Fruit fly (Drosophila melanogaster): ENCODE data around the gene Prosalpha2.

Gene Prosalpha2

dm6 chr3R:12422379-12422975 lies 8.6 kb upstream of the Prosalpha2 start, which contains the start of the genes Scgbeta and CG17202 (continued):
- TF ChIP-seq Hr39 (optimal IDR thresholded peaks at IDR 0.05) (no peak), so (GFP tag; IDR thresholded peaks at IDR 0.05) (0 out of 3 replicates have a peak, but pooled peaks have one; percentile 35), Xrp1 (GFP tag; IDR thresholded peaks at IDR 0.05) (no peak), YL-1 (GFP tag; optimal IDR thresholded peaks at IDR 0.05) (peak; percentile 59), nau (GFP tag; optimal IDR thresholded peaks at IDR 0.05) (no peak), zen2 (GFP tag; IDR thresholded peaks at IDR 0.05; ENCODE audit: partially characterized antibody) (no peak), Abd-B (GFP tag; optimal IDR thresholded peaks at IDR 0.05) (no peak), CG7745 (tag; optimal IDR thresholded peaks at IDR 0.05) (no peak), Max (GFP tag; optimal IDR thresholded peaks at IDR 0.05) (peak; percentile 23), Opbp (GFP tag; IDR thresholded peaks at IDR 0.05; ENCODE audit: partially characterized antibody) (0 out of 3 replicates have a peak, but pooled peaks have one; percentile 22), CG8944 (GFP tag; optimal IDR thresholded peaks at IDR 0.05) (peak; percentile 25), peb (GFP tag; IDR thresholded peaks at IDR 0.05) (no peak), CG10147 (GFP tag; optimal IDR thresholded peaks at IDR 0.05) (no peak), CG11504 (tag; optimal IDR thresholded peaks at IDR 0.05) (no peak), CG12104 (GFP tag; optimal IDR thresholded peaks at IDR 0.05) (no peak), CG9437 (GFP tag; optimal IDR thresholded peaks at IDR 0.05) (no peak), hkb (optimal IDR thresholded peaks at IDR 0.05) (no peak), hkb (GFP tag; IDR thresholded peaks at IDR 0.05) (no peak), CG11696 (GFP tag; IDR thresholded peaks at IDR 0.05) (no peak), CG6689 (GFP tag; IDR thresholded peaks at IDR 0.05) (no peak), CG33213 (GFP tag; optimal IDR thresholded peaks at IDR 0.05) (peak; percentile 67), CG18599 (GFP tag; optimal IDR thresholded peaks at IDR 0.05) (no peak), CoRest (tag; optimal IDR thresholded peaks at IDR 0.05) (peak; percentile 54), CG3065 (GFP tag; optimal IDR thresholded peaks at IDR 0.05) (no peak), ATbp (GFP tag; optimal IDR thresholded peaks at IDR 0.05) (no peak), luna (GFP tag; optimal IDR thresholded peaks at IDR 0.05) (no peak), mam (GFP tag; optimal IDR thresholded peaks at IDR 0.05) (peak; percentile 28), vvl (GFP tag; IDR thresholded peaks at IDR 0.05) (no peak), insv (GFP tag; optimal IDR thresholded peaks at IDR 0.05) (no peak), lbe (GFP tag; optimal IDR thresholded peaks at IDR 0.05) (no peak), sug (tag; optimal IDR thresholded peaks at IDR 0.05) (no peak), cato (GFP tag; optimal IDR thresholded peaks at IDR 0.05; ENCODE audit: borderline replicate concordance) (no peak), NC2α (GFP tag; optimal IDR thresholded peaks at IDR 0.05) (no peak), crc (GFP tag; optimal IDR thresholded peaks at IDR 0.05) (no peak), CG13296 (GFP tag; optimal IDR thresholded peaks at IDR 0.05) (no peak), tx (GFP tag; optimal IDR thresholded peaks at IDR 0.05) (no peak), Oaz (GFP tag; IDR thresholded peaks at IDR 0.05) (no peak), HLHmδ (GFP tag; optimal IDR thresholded peaks at IDR 0.05) (no peak), CG14441 (GFP tag; IDR thresholded peaks at IDR 0.05) (no peak), tap (tag; optimal IDR thresholded peaks at IDR 0.05) (no peak), knrl (GFP tag; IDR thresholded peaks at IDR 0.05; ENCODE audit: partially characterized antibody) (peak; percentile 49; the same call in 1 of the 3 replicates), CG11093 (GFP tag; IDR thresholded peaks at IDR 0.05) (no peak), CG2202 (tag; optimal IDR thresholded peaks at IDR 0.05) (no peak), her (GFP tag; optimal IDR thresholded peaks at IDR 0.05) (no peak), CG15269 (tag; optimal IDR thresholded peaks at IDR 0.05) (no peak), mirr (GFP tag; optimal IDR thresholded peaks at IDR 0.05) (no peak), CG7963 (GFP tag; IDR thresholded peaks at IDR 0.05; ENCODE audit: partially characterized antibody) (no peak), Hr78 (GFP tag; optimal IDR thresholded peaks at IDR 0.05) (no peak), CG11456 (GFP tag; IDR thresholded peaks at IDR 0.05) (peak; percentile 38; the same call in 1 of the 3 replicates), CG33557 (GFP tag; optimal IDR thresholded peaks at IDR 0.05) (no peak), dysf (GFP tag; IDR thresholded peaks at IDR 0.05) (no peak)

Data from whole organism, embryonic.